Worm (Caenorhabditis elegans) whole organism, L4 larva: ENCODE measurements around the gene C47G2.4.
A peak's percentile ranks its signal among the peaks of the same experiment; 100 is the strongest.

Experiments used
- F10B5.3 ChIP-seq: sonication (generic microtip); optimal IDR thresholded peaks from 2 replicates; lab custom pipeline; 2016; ENCODE audit warnings: mild to moderate bottlenecking, missing genetic modification characterization, missing compliant biosample characterization
- F26F4.8 ChIP-seq: fragments of 200-800 bp; sonication (Bioruptor generic); conservative IDR thresholded peaks from 2 replicates; pipeline ENCODE4 v1.3.6; 2022; ENCODE audit warnings: missing genetic modification characterization, missing compliant biosample characterization
- F37D6.2 ChIP-seq: sonication (generic microtip); optimal IDR thresholded peaks from 2 replicates; lab custom pipeline; 2016; ENCODE audit warnings: mild to moderate bottlenecking, missing genetic modification characterization, missing compliant biosample characterization
- F44E2.7 ChIP-seq: fragments of 200-800 bp; sonication (Bioruptor generic); IDR thresholded peaks from 2 replicates; pipeline ENCODE4 v2.1.2; 2022; ENCODE audit warnings: missing genetic modification characterization, missing compliant biosample characterization
- T20F7.1 ChIP-seq: fragments of 200-800 bp; sonication (Bioruptor generic); optimal IDR thresholded peaks from 2 replicates; lab custom pipeline; 2018; ENCODE audit warnings: mild to moderate bottlenecking, missing genetic modification characterization, missing compliant biosample characterization
- T26A8.4 ChIP-seq: fragments of 200-800 bp; sonication (Bioruptor generic); IDR thresholded peaks from 2 replicates; pipeline ENCODE4 v1.3.6; 2022; ENCODE audit warnings: missing genetic modification characterization, missing compliant biosample characterization
- Y105C5A.15 ChIP-seq: fragments of 200-800 bp; sonication (Bioruptor generic); IDR thresholded peaks from 2 replicates; pipeline ENCODE4 v1.3.6; 2022; ENCODE audit warnings: missing genetic modification characterization, missing compliant biosample characterization
- Y75B8A.6 ChIP-seq: fragments of 200-800 bp; sonication (Bioruptor generic); IDR thresholded peaks from 2 replicates; pipeline ENCODE4 v1.3.6; 2022; ENCODE audit warnings: missing genetic modification reagents, missing genetic modification characterization, missing compliant biosample characterization
- ZK337.2 ChIP-seq: fragments of 200-800 bp; sonication (Bioruptor generic); IDR thresholded peaks from 2 replicates; pipeline ENCODE4 v1.3.6; 2022; ENCODE audit warnings: missing genetic modification reagents, missing genetic modification characterization, missing compliant biosample characterization
- aha-1 ChIP-seq: fragments of 150-350 bp; peaks from one replicate; lab custom pipeline; 2014; ENCODE audit warnings: missing biosample characterization, missing genetic modification characterization
- ceh-20 ChIP-seq: fragments of 200-800 bp; sonication (Bioruptor generic); IDR thresholded peaks from 2 replicates; pipeline ENCODE4 v1.3.6; 2022; ENCODE audit warnings: missing genetic modification reagents, missing genetic modification characterization, missing compliant biosample characterization
- ceh-32 ChIP-seq: sonication (generic microtip); optimal IDR thresholded peaks from 2 replicates; lab custom pipeline; 2016; ENCODE audit warnings: mild to moderate bottlenecking, missing genetic modification characterization, missing compliant biosample characterization; ENCODE audit not compliant: poor library complexity
- ceh-62 ChIP-seq: sonication (generic microtip); optimal IDR thresholded peaks from 2 replicates; lab custom pipeline; 2017; ENCODE audit warnings: missing biosample characterization, missing genetic modification characterization
- cey-2 ChIP-seq: sonication (generic microtip); optimal IDR thresholded peaks from 3 replicates; lab custom pipeline; 2017; ENCODE audit warnings: missing genetic modification characterization, mild to moderate bottlenecking, missing compliant biosample characterization, antibody characterized with exemption, borderline replicate concordance; ENCODE audit not compliant: insufficient read depth
- daf-8 ChIP-seq: fragments of 200-800 bp; sonication (Bioruptor generic); IDR thresholded peaks from 2 replicates; pipeline ENCODE4 v1.3.6; 2022; ENCODE audit warnings: missing genetic modification characterization, missing compliant biosample characterization
- dmd-9 ChIP-seq: fragments of 200-800 bp; sonication (Bioruptor generic); IDR thresholded peaks from 2 replicates; pipeline ENCODE4 v1.3.6; 2022; ENCODE audit warnings: missing genetic modification reagents, missing genetic modification characterization, missing compliant biosample characterization
- fkh-10 ChIP-seq: fragments of 150-350 bp; optimal IDR thresholded peaks from 2 replicates; lab custom pipeline; 2014; ENCODE audit warnings: missing biosample characterization, missing genetic modification reagents, missing genetic modification characterization
- hlh-11 ChIP-seq: fragments of 200-800 bp; sonication (Bioruptor generic); optimal IDR thresholded peaks from 2 replicates; lab custom pipeline; 2018; ENCODE audit warnings: mild to moderate bottlenecking, missing genetic modification characterization, missing compliant biosample characterization
- hlh-30 ChIP-seq: sonication (generic microtip); optimal IDR thresholded peaks from 2 replicates; lab custom pipeline; 2017; ENCODE audit warnings: antibody characterized with exemption, mild to moderate bottlenecking, missing genetic modification characterization, missing compliant biosample characterization; ENCODE audit not compliant: insufficient read depth
- hmg-1.1 ChIP-seq: fragments of 200-800 bp; sonication (Bioruptor generic); IDR thresholded peaks from 2 replicates; pipeline ENCODE4 v1.3.6; 2022; ENCODE audit warnings: missing genetic modification reagents, missing genetic modification characterization, missing compliant biosample characterization
- jun-1 ChIP-seq: fragments of 150-350 bp; optimal IDR thresholded peaks from 2 replicates; lab custom pipeline; 2014; ENCODE audit warnings: missing biosample characterization, missing genetic modification reagents, missing genetic modification characterization
- lin-15B ChIP-seq: fragments of 150-350 bp; sonication (generic microtip); optimal IDR thresholded peaks from 3 replicates; lab custom pipeline; 2014; ENCODE audit warnings: missing biosample characterization, missing genetic modification characterization
- lin-29 ChIP-seq: fragments of 200-800 bp; sonication (Bioruptor generic); IDR thresholded peaks from 2 replicates; pipeline ENCODE4 v1.3.6; 2022; ENCODE audit warnings: missing genetic modification reagents, missing genetic modification characterization, missing compliant biosample characterization
- lsy-2 ChIP-seq, 2 experiments: fragments of 150-350 bp in 1 of 2; sonication (generic microtip) in 1 of 2; optimal IDR thresholded peaks; 2 replicates each; lab custom pipeline; 2014 to 2017; ENCODE audit warnings: missing biosample characterization in 2 of 2, missing genetic modification characterization in 2 of 2
- madf-5 ChIP-seq, 2 experiments: fragments of 200-800 bp; sonication (Bioruptor generic); IDR thresholded peaks; 2 replicates each; pipeline ENCODE4 v1.3.6; 2022; ENCODE audit warnings: missing compliant biosample characterization in 2 of 2, missing genetic modification characterization in 2 of 2
- madf-9 ChIP-seq: fragments of 200-800 bp; sonication (Bioruptor generic); conservative IDR thresholded peaks from 2 replicates; pipeline ENCODE4 v1.3.6; 2022; ENCODE audit warnings: missing genetic modification reagents, missing genetic modification characterization, missing compliant biosample characterization
- mdl-1 ChIP-seq, 2 experiments: fragments of 150-350 bp in 1 of 2; sonication (generic microtip) in 1 of 2; optimal IDR thresholded peaks; 2 replicates each; lab custom pipeline; 2014 to 2017; ENCODE audit warnings: missing biosample characterization in 2 of 2, missing genetic modification characterization in 2 of 2
- mep-1 ChIP-seq: fragments of 150-350 bp; sonication (generic microtip); optimal IDR thresholded peaks from 3 replicates; lab custom pipeline; 2014; ENCODE audit warnings: missing biosample characterization, missing genetic modification characterization
- mes-2 ChIP-seq: sonication (generic microtip); optimal IDR thresholded peaks from 2 replicates; lab custom pipeline; 2016; ENCODE audit warnings: missing genotype, mild to moderate bottlenecking, missing genetic modification characterization, missing compliant biosample characterization; ENCODE audit not compliant: poor library complexity, severe bottlenecking
- mxl-2 ChIP-seq: fragments of 200-800 bp; sonication (Bioruptor generic); conservative IDR thresholded peaks from 2 replicates; pipeline ENCODE4 v1.3.6; 2022; ENCODE audit warnings: missing genetic modification reagents, missing genetic modification characterization, missing compliant biosample characterization
- mxl-3 ChIP-seq: fragments of 200-800 bp; sonication (Bioruptor generic); optimal IDR thresholded peaks from 2 replicates; lab custom pipeline; 2018; ENCODE audit warnings: mild to moderate bottlenecking, missing genetic modification characterization, missing compliant biosample characterization
- nhr-11 ChIP-seq: fragments of 150-350 bp; optimal IDR thresholded peaks from 2 replicates; lab custom pipeline; 2014; ENCODE audit warnings: missing biosample characterization, missing genetic modification characterization
- nhr-111 ChIP-seq: fragments of 200-800 bp; sonication (Bioruptor generic); optimal IDR thresholded peaks from 2 replicates; lab custom pipeline; 2018; ENCODE audit warnings: mild to moderate bottlenecking, missing genetic modification characterization, missing compliant biosample characterization
- nhr-25 ChIP-seq: sonication (generic microtip); optimal IDR thresholded peaks from 2 replicates; lab custom pipeline; 2017; ENCODE audit warnings: missing genetic modification characterization, mild to moderate bottlenecking, missing compliant biosample characterization, antibody characterized with exemption, moderate library complexity, borderline replicate concordance; ENCODE audit not compliant: insufficient read depth
- nhr-28 ChIP-seq: fragments of 150-350 bp; optimal IDR thresholded peaks from 2 replicates; lab custom pipeline; 2014; ENCODE audit warnings: missing biosample characterization, missing genetic modification characterization
- nhr-41 ChIP-seq: fragments of 200-800 bp; sonication (Bioruptor generic); IDR thresholded peaks from 2 replicates; pipeline ENCODE4 v1.3.6; 2022; ENCODE audit warnings: missing genetic modification reagents, missing genetic modification characterization, missing compliant biosample characterization
- nhr-48 ChIP-seq: sonication (generic microtip); optimal IDR thresholded peaks from 2 replicates; lab custom pipeline; 2016; ENCODE audit warnings: mild to moderate bottlenecking, missing genetic modification characterization, missing compliant biosample characterization
- nhr-76 ChIP-seq: fragments of 150-350 bp; optimal IDR thresholded peaks from 2 replicates; lab custom pipeline; 2014; ENCODE audit warnings: missing biosample characterization, missing genetic modification characterization
- nhr-77 ChIP-seq: fragments of 150-350 bp; optimal IDR thresholded peaks from 2 replicates; lab custom pipeline; 2014; ENCODE audit warnings: missing biosample characterization, missing genetic modification characterization
- pha-4 ChIP-seq, 2 experiments: fragments of 150-350 bp in 1 of 2; fragments of 200-800 bp in 1 of 2; sonication (Bioruptor generic) in 1 of 2; IDR thresholded peaks in 1 of 2; optimal IDR thresholded peaks in 1 of 2; 2 replicates each; pipeline versions ENCODE4 v1.3.6 to Lab custom; 2014 to 2022; ENCODE audit warnings: missing genetic modification characterization in 2 of 2, missing genetic modification reagents in 2 of 2, missing biosample characterization in 1 of 2, missing compliant biosample characterization in 1 of 2
- set-16 ChIP-seq: fragments of 200-800 bp; sonication (Bioruptor generic); IDR thresholded peaks from 2 replicates; pipeline ENCODE4 v1.3.6; 2022; ENCODE audit warnings: missing genetic modification reagents, missing genetic modification characterization, missing compliant biosample characterization
- skn-1 ChIP-seq: fragments of 150-350 bp; optimal IDR thresholded peaks from 2 replicates; lab custom pipeline; 2014; ENCODE audit warnings: missing biosample characterization, missing genetic modification characterization
- snpc-4 ChIP-seq: fragments of 150-350 bp; optimal IDR thresholded peaks from 2 replicates; lab custom pipeline; 2014; ENCODE audit warnings: missing biosample characterization, missing genetic modification characterization
- tra-1 ChIP-seq: fragments of 200-800 bp; sonication (Bioruptor generic); IDR thresholded peaks from 2 replicates; pipeline ENCODE4 v1.3.6; 2022; ENCODE audit warnings: missing genetic modification reagents, missing genetic modification characterization, missing compliant biosample characterization
- unc-130 ChIP-seq: sonication (generic microtip); optimal IDR thresholded peaks from 2 replicates; lab custom pipeline; 2016; ENCODE audit warnings: missing genetic modification reagents, missing genetic modification characterization, missing compliant biosample characterization
- unc-62 ChIP-seq, 3 experiments: fragments of 150-350 bp in 1 of 3; sonication (generic microtip); optimal IDR thresholded peaks in 2 of 3; peaks in 1 of 3; 1 replicate in 1 of 3; 2 replicates in 2 of 3; lab custom pipeline; 2014 to 2017; ENCODE audit warnings: missing biosample characterization in 3 of 3, missing genetic modification characterization in 3 of 3, missing genetic modification reagents in 3 of 3, missing genotype in 1 of 3
- zfp-2 ChIP-seq: sonication (generic microtip); optimal IDR thresholded peaks from 2 replicates; lab custom pipeline; 2016; ENCODE audit warnings: mild to moderate bottlenecking, missing genetic modification characterization, missing compliant biosample characterization

C47G2.4 gene

ce11 chrII:11307332-11307731 lies 13.9 kb upstream of the C47G2.4 start:
- TF ChIP-seq F10B5.3 (tag; lab: Kevin White, UChicago) (no peak), zfp-2 (tag; lab: Kevin White, UChicago) (no peak), hlh-11 (tag; lab: Kevin White, UChicago) (peak; percentile 19), nhr-76 (tag; lab: Kevin White, UChicago) (no peak), nhr-11 (tag; lab: Kevin White, UChicago) (no peak), Y75B8A.6 (0 out of 2 replicates have a peak, but pooled peaks have one; percentile 39), nhr-41 (no peak), nhr-48 (tag; lab: Kevin White, UChicago) (no peak), madf-9 (no peak), pha-4 (GFP tag; IDR thresholded peaks at IDR 0.05; lab: Robert Waterston, UW) (no peak), pha-4 (tag; optimal IDR thresholded peaks at IDR 0.05; lab: Kevin White, UChicago) (no peak), lin-29 (GFP tag; lab: Robert Waterston, UW) (no peak), T26A8.4 (GFP tag; lab: Robert Waterston, UW) (no peak), ceh-20 (no peak), hlh-30 (tag; lab: Kevin White, UChicago) (peak; percentile 49), nhr-28 (tag; lab: Kevin White, UChicago) (peak; percentile 27), mxl-3 (GFP tag; lab: Kevin White, UChicago) (no peak), F37D6.2 (tag; lab: Kevin White, UChicago) (no peak), nhr-25 (tag; lab: Kevin White, UChicago) (peak; percentile 7), nhr-111 (no peak), mdl-1 (tag; optimal IDR thresholded peaks at IDR 0.05; lab: Kevin White, UChicago) (peak in 1 of 2 experiments; percentile 19), F26F4.8 (GFP tag; lab: Robert Waterston, UW) (no peak), T20F7.1 (no peak), ZK337.2 (GFP tag; lab: Robert Waterston, UW) (no peak), hmg-1.1 (GFP tag; lab: Robert Waterston, UW) (no peak)

ce11 chrII:11305627-11306449 lies 12.4 kb upstream of the C47G2.4 start, which contains the start of gene rsf-1:
rsf-1 (plus strand) TSS chrII:11306399.
- TF ChIP-seq skn-1 (tag; lab: Kevin White, UChicago) (no peak), mep-1 (tag; lab: Kevin White, UChicago) (peak; percentile 19), ceh-62 (tag; lab: Kevin White, UChicago) (no peak), tra-1 (no peak), jun-1 (tag; lab: Kevin White, UChicago) (no peak), aha-1 (tag; lab: Kevin White, UChicago) (peak; percentile 68), lsy-2 (tag; optimal IDR thresholded peaks at IDR 0.05; lab: Kevin White, UChicago) (peak in 1 of 2 experiments; percentile 41), lin-29 (GFP tag; lab: Robert Waterston, UW) (no peak), F26F4.8 (GFP tag; lab: Robert Waterston, UW) (no peak), fkh-10 (no peak), snpc-4 (tag; lab: Kevin White, UChicago) (no peak), unc-62 (GFP tag; optimal IDR thresholded peaks at IDR 0.05 in 1 of 2; lab: Kevin White, UChicago) (peak in 1 of 2 experiments; percentile 60), unc-62 (tag; optimal IDR thresholded peaks at IDR 0.05; lab: Kevin White, UChicago) (no peak), nhr-28 (tag; lab: Kevin White, UChicago) (no peak), F44E2.7 (0 out of 2 replicates have a peak, but pooled peaks have one; percentile 47), nhr-77 (tag; lab: Kevin White, UChicago) (no peak), madf-5 (GFP tag; IDR thresholded peaks at IDR 0.05; lab: Robert Waterston, UW) (no peak), set-16 (GFP tag; lab: Robert Waterston, UW) (no peak), cey-2 (tag; lab: Kevin White, UChicago) (no peak), Y105C5A.15 (GFP tag; lab: Robert Waterston, UW) (no peak), mxl-2 (GFP tag; lab: Robert Waterston, UW) (no peak), lin-15B (tag; lab: Kevin White, UChicago) (no peak), mes-2 (tag; lab: Kevin White, UChicago) (peak; percentile 51), ceh-32 (no peak), unc-130 (no peak), daf-8 (no peak), dmd-9 (GFP tag; lab: Robert Waterston, UW) (no peak)
